Fruit fly (Drosophila melanogaster) whole organism, embryonic: Measurements from ENCODE around the gene CG2794.

Source experiments
- Blimp-1 ChIP-seq: fragments of 200-800 bp; sonication (Bioruptor generic); optimal IDR thresholded peaks from 3 replicates; lab custom pipeline; 2018; ENCODE audit warnings: missing biosample characterization, missing genetic modification characterization, mild to moderate bottlenecking, moderate library complexity, missing genetic modification reagents
- CG10462 ChIP-seq: fragments of 200-800 bp; sonication (Bioruptor generic); optimal IDR thresholded peaks from 2 replicates; lab custom pipeline; 2016; ENCODE audit warnings: missing biosample characterization, missing genetic modification characterization
- CG14050 ChIP-seq: fragments of 200-800 bp; sonication (Bioruptor generic); IDR thresholded peaks from 3 replicates; pipeline ENCODE4 v1.3.6; 2022; ENCODE audit warnings: missing biosample characterization, missing genetic modification characterization
- CG15479 ChIP-seq: fragments of 200-800 bp; sonication (Bioruptor generic); optimal IDR thresholded peaks from 3 replicates; lab custom pipeline; 2019; ENCODE audit warnings: missing biosample characterization, mild to moderate bottlenecking, missing genetic modification characterization, moderate library complexity
- CG17568 ChIP-seq: fragments of 200-800 bp; sonication (Bioruptor generic); optimal IDR thresholded peaks from 2 replicates; lab custom pipeline; 2018; ENCODE audit warnings: missing biosample characterization, mild to moderate bottlenecking, missing genetic modification characterization, moderate library complexity
- CG17829 ChIP-seq: fragments of 200-800 bp; optimal IDR thresholded peaks from 2 replicates; lab custom pipeline; 2019; ENCODE audit warnings: missing biosample characterization, mild to moderate bottlenecking, missing genetic modification characterization, moderate library complexity
- CG2199 ChIP-seq: fragments of 200-800 bp; sonication (Bioruptor generic); IDR thresholded peaks from 3 replicates; pipeline ENCODE4 v1.3.6; 2022; ENCODE audit warnings: missing biosample characterization, missing genetic modification characterization
- CG2712 ChIP-seq: fragments of 200-800 bp; optimal IDR thresholded peaks from 3 replicates; lab custom pipeline; 2019; ENCODE audit warnings: missing biosample characterization, mild to moderate bottlenecking, missing genetic modification characterization, moderate library complexity
- CG32772 ChIP-seq: fragments of 200-800 bp; sonication (Bioruptor generic); IDR thresholded peaks from 2 replicates; pipeline ENCODE4 v1.3.6; 2022; ENCODE audit warnings: missing biosample characterization, missing genetic modification characterization
- CG33557 ChIP-seq: fragments of 200-800 bp; sonication (Bioruptor generic); optimal IDR thresholded peaks from 2 replicates; lab custom pipeline; 2019; ENCODE audit warnings: missing biosample characterization, mild to moderate bottlenecking, missing genetic modification characterization, moderate library complexity
- CG4617 ChIP-seq: fragments of 200-800 bp; sonication (Bioruptor generic); optimal IDR thresholded peaks from 3 replicates; lab custom pipeline; 2016; ENCODE audit warnings: missing biosample characterization, missing genetic modification characterization, borderline replicate concordance
- CG4730 ChIP-seq: fragments of 200-800 bp; sonication (Bioruptor generic); IDR thresholded peaks from 2 replicates; pipeline ENCODE4 v1.3.6; 2022; ENCODE audit warnings: missing biosample characterization, missing genetic modification characterization
- CG5953 ChIP-seq: fragments of 200-800 bp; sonication (Bioruptor generic); IDR thresholded peaks from 2 replicates; pipeline ENCODE4 v1.3.6; 2022; ENCODE audit warnings: missing biosample characterization, missing genetic modification characterization
- CG7357 ChIP-seq: fragments of 200-800 bp; sonication (Bioruptor generic); IDR thresholded peaks from 3 replicates; pipeline ENCODE4 v1.3.6; 2022; ENCODE audit warnings: missing biosample characterization, missing genetic modification characterization
- CG7963 ChIP-seq: fragments of 200-800 bp; sonication (Bioruptor generic); IDR thresholded peaks from 3 replicates; pipeline ENCODE4 v1.3.6; 2022; ENCODE audit warnings: missing biosample characterization, missing genetic modification characterization; ENCODE audit not compliant: partially characterized antibody
- Deaf1 ChIP-seq: fragments of 200-800 bp; optimal IDR thresholded peaks from 3 replicates; lab custom pipeline; 2019; ENCODE audit warnings: missing biosample characterization, mild to moderate bottlenecking, missing genetic modification characterization, moderate library complexity
- Dip2 ChIP-seq: fragments of 200-800 bp; sonication (Bioruptor generic); IDR thresholded peaks from 2 replicates; pipeline ENCODE4 v1.3.6; 2022; ENCODE audit warnings: missing biosample characterization, missing genetic modification characterization
- Doc3 ChIP-seq: fragments of 200-800 bp; sonication (Bioruptor generic); IDR thresholded peaks from 3 replicates; pipeline ENCODE4 v1.3.6; 2022; ENCODE audit warnings: missing biosample characterization, missing genetic modification characterization; ENCODE audit not compliant: partially characterized antibody
- Kr ChIP-seq: fragments of 200-800 bp; sonication (Bioruptor generic); optimal IDR thresholded peaks from 2 replicates; lab custom pipeline; 2017; ENCODE audit warnings: missing biosample characterization, mild to moderate bottlenecking, missing genetic modification characterization
- Lim3 ChIP-seq: fragments of 200-800 bp; sonication (Bioruptor generic); IDR thresholded peaks from 2 replicates; pipeline ENCODE4 v1.3.6; 2022; ENCODE audit warnings: missing biosample characterization, missing genetic modification characterization
- Med ChIP-seq: fragments of 200-800 bp; sonication (Bioruptor generic); peaks from one replicate; lab custom pipeline; 2016; ENCODE audit warnings: missing biosample characterization, missing genetic modification characterization, mild to moderate bottlenecking, inconsistent platforms, moderate library complexity
- Meics ChIP-seq: fragments of 200-800 bp; sonication (Bioruptor generic); optimal IDR thresholded peaks from 2 replicates; lab custom pipeline; 2017; ENCODE audit warnings: missing biosample characterization, mild to moderate bottlenecking, missing genetic modification characterization
- Pdp1 ChIP-seq, 2 experiments: fragments of 200-800 bp; sonication (Bioruptor generic); optimal IDR thresholded peaks; 3 replicates each; lab custom pipeline; 2016; ENCODE audit warnings: missing biosample characterization in 2 of 2, missing genetic modification characterization in 2 of 2, mild to moderate bottlenecking in 1 of 2, moderate library complexity in 1 of 2
- Taf1 ChIP-seq: fragments of 200-800 bp; sonication (Bioruptor generic); IDR thresholded peaks from 2 replicates; pipeline ENCODE4 v1.3.6; 2022; ENCODE audit warnings: missing biosample characterization, missing genetic modification characterization
- abd-A ChIP-seq: fragments of 200-800 bp; sonication (Bioruptor generic); optimal IDR thresholded peaks from 3 replicates; lab custom pipeline; 2019; ENCODE audit warnings: missing biosample characterization, mild to moderate bottlenecking, missing genetic modification characterization, moderate library complexity
- cad ChIP-seq: fragments of >200 bp; optimal IDR thresholded peaks from 2 replicates; lab custom pipeline; 2017; ENCODE audit warnings: missing biosample characterization, missing genetic modification characterization
- cg ChIP-seq: fragments of 200-800 bp; sonication (Bioruptor generic); optimal IDR thresholded peaks from 3 replicates; lab custom pipeline; 2019; ENCODE audit warnings: missing biosample characterization, mild to moderate bottlenecking, missing genetic modification characterization, moderate library complexity
- chinmo ChIP-seq: fragments of 200-800 bp; sonication (Bioruptor generic); IDR thresholded peaks from 4 replicates; pipeline ENCODE4 v1.3.6; 2022; ENCODE audit warnings: missing biosample characterization, missing genetic modification characterization; ENCODE audit not compliant: partially characterized antibody
- crol ChIP-seq: fragments of 200-800 bp; sonication (Bioruptor generic); IDR thresholded peaks from 2 replicates; pipeline ENCODE4 v1.3.6; 2022; ENCODE audit warnings: missing biosample characterization, missing genetic modification characterization
- crp ChIP-seq, 2 experiments: fragments of 200-800 bp; sonication (Bioruptor generic); optimal IDR thresholded peaks; 2 replicates in 1 of 2; 3 replicates in 1 of 2; lab custom pipeline; 2017; ENCODE audit warnings: missing biosample characterization in 2 of 2, missing genetic modification characterization in 2 of 2, mild to moderate bottlenecking in 1 of 2, moderate library complexity in 1 of 2
- gcm ChIP-seq: fragments of 200-800 bp; sonication (Bioruptor generic); optimal IDR thresholded peaks from 2 replicates; lab custom pipeline; 2019; ENCODE audit warnings: missing biosample characterization, mild to moderate bottlenecking, missing genetic modification characterization, moderate library complexity
- grn ChIP-seq: fragments of 200-800 bp; sonication (Bioruptor generic); optimal IDR thresholded peaks from 3 replicates; lab custom pipeline; 2017; ENCODE audit warnings: missing biosample characterization, missing genetic modification characterization
- kni ChIP-seq: fragments of 200-800 bp; sonication (Bioruptor generic); optimal IDR thresholded peaks from 3 replicates; lab custom pipeline; 2017; ENCODE audit warnings: mild to moderate bottlenecking, missing biosample characterization, missing genetic modification reagents, missing genetic modification characterization
- lov ChIP-seq, 2 experiments: fragments of 200-800 bp in 1 of 2; fragments of >200 bp in 1 of 2; sonication (Bioruptor generic) in 1 of 2; IDR thresholded peaks in 1 of 2; optimal IDR thresholded peaks in 1 of 2; 2 replicates in 1 of 2; 3 replicates in 1 of 2; pipeline versions ENCODE4 v1.3.6 to Lab custom; 2017 to 2022; ENCODE audit warnings: missing biosample characterization in 1 of 2, missing genetic modification characterization in 1 of 2
- nerfin-1 ChIP-seq: fragments of 200-800 bp; sonication (Bioruptor generic); optimal IDR thresholded peaks from 3 replicates; lab custom pipeline; 2019; ENCODE audit warnings: missing biosample characterization, mild to moderate bottlenecking, missing genetic modification characterization, moderate library complexity
- odd ChIP-seq: fragments of 200-800 bp; sonication (Bioruptor generic); optimal IDR thresholded peaks from 2 replicates; lab custom pipeline; 2017; ENCODE audit warnings: missing biosample characterization, mild to moderate bottlenecking, missing genetic modification characterization
- pros ChIP-seq: fragments of 200-800 bp; sonication (Bioruptor generic); optimal IDR thresholded peaks from 3 replicates; lab custom pipeline; 2019; ENCODE audit warnings: missing biosample characterization, mild to moderate bottlenecking, missing genetic modification characterization, moderate library complexity
- psq ChIP-seq: fragments of 200-800 bp; sonication (Bioruptor generic); optimal IDR thresholded peaks from 2 replicates; lab custom pipeline; 2017; ENCODE audit warnings: missing biosample characterization, missing genetic modification characterization
- sisA ChIP-seq: fragments of 200-800 bp; sonication (Bioruptor generic); IDR thresholded peaks from 2 replicates; pipeline ENCODE4 v1.3.6; 2022; ENCODE audit warnings: missing biosample characterization, missing genetic modification characterization
- stc ChIP-seq: fragments of 200-800 bp; sonication (Bioruptor generic); IDR thresholded peaks from 2 replicates; pipeline ENCODE4 v1.3.6; 2022; ENCODE audit warnings: missing biosample characterization, missing genetic modification characterization
- tin ChIP-seq: fragments of 200-800 bp; sonication (Bioruptor generic); optimal IDR thresholded peaks from 3 replicates; lab custom pipeline; 2016; ENCODE audit warnings: missing biosample characterization, missing genetic modification characterization
- tll ChIP-seq, 2 experiments: fragments of 200-800 bp in 1 of 2; fragments of >200 bp in 1 of 2; sonication (Bioruptor generic) in 1 of 2; optimal IDR thresholded peaks; 2 replicates each; lab custom pipeline; 2017 to 2019; ENCODE audit warnings: missing biosample characterization in 2 of 2, missing genetic modification characterization in 2 of 2, mild to moderate bottlenecking in 1 of 2, moderate library complexity in 1 of 2
- tup ChIP-seq: fragments of 200-800 bp; sonication (Bioruptor generic); optimal IDR thresholded peaks from 2 replicates; lab custom pipeline; 2016; ENCODE audit warnings: missing biosample characterization, mild to moderate bottlenecking, missing genetic modification characterization, moderate library complexity
- zen ChIP-seq: fragments of 200-800 bp; sonication (Bioruptor generic); optimal IDR thresholded peaks from 3 replicates; lab custom pipeline; 2018; ENCODE audit warnings: missing biosample characterization, mild to moderate bottlenecking, missing genetic modification characterization, moderate library complexity
- zfh1 ChIP-seq: fragments of 200-800 bp; sonication (Bioruptor generic); IDR thresholded peaks from 3 replicates; pipeline ENCODE4 v1.3.6; 2022; ENCODE audit warnings: missing biosample characterization, missing genetic modification characterization

Gene CG2794

DNA sequence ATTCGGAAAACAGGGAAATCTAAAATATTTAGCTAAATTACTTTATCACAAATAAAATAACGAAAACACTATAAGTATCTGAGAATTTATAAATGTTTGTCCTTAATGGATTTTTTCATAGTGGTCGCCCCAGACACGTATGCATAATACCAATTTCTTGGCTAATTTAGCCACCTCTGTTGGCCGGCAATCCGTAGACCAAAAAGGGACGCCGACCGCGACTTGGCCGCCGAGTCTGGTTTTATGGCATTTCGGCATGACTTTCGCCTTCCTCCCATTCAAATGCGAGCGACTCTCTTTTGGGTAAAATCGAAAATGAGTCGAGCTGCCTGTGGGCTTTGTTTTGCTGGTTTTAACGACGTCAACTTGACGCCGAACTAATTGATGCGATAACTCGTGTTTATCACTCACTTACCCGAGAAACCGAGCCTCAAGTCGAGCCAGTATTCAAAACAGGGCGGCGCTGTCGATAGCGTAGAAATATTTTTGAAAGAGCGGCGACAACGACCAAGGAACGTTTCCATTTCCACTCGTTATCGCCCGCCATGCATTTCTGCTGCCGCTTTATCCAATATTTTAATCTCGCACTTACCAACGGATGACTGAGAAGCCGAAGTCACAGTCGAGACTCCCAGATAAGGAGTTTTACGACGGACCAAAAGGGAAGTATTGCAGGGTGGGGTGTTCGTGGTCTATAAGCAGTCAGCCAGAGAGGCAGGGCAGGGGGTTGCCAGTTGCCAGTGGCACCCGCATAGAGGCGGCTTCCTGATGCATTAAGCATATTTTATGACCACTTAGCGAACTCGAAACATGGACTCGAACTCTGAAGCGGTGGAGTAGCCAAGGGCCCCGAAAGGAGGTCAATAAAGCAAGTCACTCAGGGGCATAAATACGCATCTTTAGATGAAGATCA is 44.7 kb upstream of the CG2794 start:
- TF ChIP-seq CG14050 (GFP tag; lab: Robert Waterston, UW), result no peak
- peak; percentile 59 for TF ChIP-seq Med
- peak; percentile 1 for TF ChIP-seq Kr (GFP tag; lab: Kevin White, UChicago)
- 0 out of 2 replicates have a peak, but pooled peaks have one; percentile 29 for TF ChIP-seq CG5953 (GFP tag; lab: Robert Waterston, UW)
- 0 out of 4 replicates have a peak, but pooled peaks have one; percentile 49 for TF ChIP-seq chinmo (GFP tag; lab: Robert Waterston, UW)
- TF ChIP-seq Meics, result no peak
- peak; percentile 69 for TF ChIP-seq crol
- TF ChIP-seq CG15479 (GFP tag; lab: Kevin White, UChicago), result peak; percentile 57
- TF ChIP-seq kni (GFP tag; lab: Kevin White, UChicago), result peak; percentile 7
- peak; percentile 58 for TF ChIP-seq gcm (GFP tag; lab: Kevin White, UChicago)
- peak in 1 of 2 experiments; percentile 27 for TF ChIP-seq Pdp1 (GFP tag; optimal IDR thresholded peaks at IDR 0.05; lab: Kevin White, UChicago)
- peak; percentile 95 for TF ChIP-seq zen (tag; lab: Kevin White, UChicago)
- peak in 1 of 2 experiments; percentile 67 for TF ChIP-seq tll (GFP tag; optimal IDR thresholded peaks at IDR 0.05; lab: Kevin White, UChicago)
- peak; percentile 30 for TF ChIP-seq odd (GFP tag; lab: Kevin White, UChicago)
- TF ChIP-seq CG32772 (GFP tag; lab: Robert Waterston, UW), result no peak
- TF ChIP-seq CG2199 (GFP tag; lab: Robert Waterston, UW), result 0 out of 3 replicates have a peak, but pooled peaks have one; percentile 57
- TF ChIP-seq lov (optimal IDR thresholded peaks at IDR 0.05; lab: Kevin White, UChicago), result no peak
- TF ChIP-seq lov (GFP tag; IDR thresholded peaks at IDR 0.05; lab: Robert Waterston, UW), result 0 out of 3 replicates have a peak, but pooled peaks have one; percentile 34
- peak; percentile 8 for TF ChIP-seq nerfin-1 (tag; lab: Kevin White, UChicago)
- TF ChIP-seq crp (GFP tag; optimal IDR thresholded peaks at IDR 0.05; lab: Kevin White, UChicago), result no peak
- TF ChIP-seq tup, result peak; percentile 57
- TF ChIP-seq Deaf1 (tag; lab: Kevin White, UChicago), result peak; percentile 44
- TF ChIP-seq CG17829, result peak; percentile 2
- TF ChIP-seq Taf1 (GFP tag; lab: Robert Waterston, UW), result no peak
- TF ChIP-seq Doc3 (GFP tag; lab: Robert Waterston, UW), result no peak
- peak; percentile 56 for TF ChIP-seq cad (GFP tag; lab: Kevin White, UChicago)
- TF ChIP-seq abd-A, result peak; percentile 38
- peak; percentile 73 for TF ChIP-seq pros (GFP tag; lab: Kevin White, UChicago)
- no peak for TF ChIP-seq tin (GFP tag; lab: Kevin White, UChicago)
- peak; percentile 26 for TF ChIP-seq Blimp-1 (GFP tag; lab: Kevin White, UChicago)
- peak; percentile 92 for TF ChIP-seq grn (GFP tag; lab: Kevin White, UChicago)

DNA sequence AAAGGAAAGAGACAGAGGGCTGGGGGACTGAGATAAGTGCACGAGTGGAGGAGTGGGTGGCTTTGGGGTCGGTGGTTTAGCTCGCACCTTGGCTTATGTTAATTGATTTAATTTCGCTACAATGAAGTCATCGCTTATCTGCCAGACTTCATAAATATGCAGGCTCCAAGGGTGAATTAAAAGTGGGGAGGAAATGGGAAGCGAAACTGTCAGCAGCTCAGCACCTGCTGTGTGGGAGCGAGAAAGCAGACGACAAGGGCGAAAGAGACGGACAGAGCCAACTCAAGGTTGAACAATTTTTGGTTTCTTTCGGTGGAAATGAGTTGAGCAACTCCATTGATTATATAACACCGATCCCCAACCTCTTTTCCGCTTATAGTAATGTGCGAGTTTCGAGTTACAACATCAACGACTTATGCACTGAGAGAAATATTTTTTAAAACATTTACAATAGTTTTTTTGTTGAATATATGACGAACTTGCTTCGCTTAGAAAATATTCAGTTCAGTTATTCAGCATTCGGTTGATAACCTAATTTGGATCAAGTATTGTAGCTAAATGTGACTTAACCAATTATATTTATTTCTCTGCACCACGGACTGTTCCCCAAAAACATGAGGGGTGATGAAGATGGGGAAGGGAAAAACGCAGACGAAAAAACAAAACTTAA is 43.5 kb upstream of the CG2794 start:
- TF ChIP-seq zfh1 (GFP tag; lab: Robert Waterston, UW) (peak; percentile 92), CG4730 (peak; percentile 77), cg (no peak), CG7357 (GFP tag; lab: Robert Waterston, UW) (peak; percentile 56; the same call in 1 of the 3 replicates), sisA (GFP tag; lab: Robert Waterston, UW) (peak; percentile 88), CG4617 (GFP tag; lab: Kevin White, UChicago) (peak; percentile 57), Dip2 (GFP tag; lab: Robert Waterston, UW) (no peak), CG2712 (tag; lab: Kevin White, UChicago) (peak; percentile 91), CG33557 (GFP tag; lab: Kevin White, UChicago) (peak; percentile 84), stc (peak; percentile 90), CG7963 (no peak), CG10462 (GFP tag; lab: Kevin White, UChicago) (peak; percentile 79), Lim3 (GFP tag; lab: Robert Waterston, UW) (peak; percentile 65; the same call in 1 of the 2 replicates), psq (GFP tag; lab: Kevin White, UChicago) (peak; percentile 30), crol (peak; percentile 5; the same call in 1 of the 2 replicates), CG17568 (peak; percentile 82), pros (GFP tag; lab: Kevin White, UChicago) (no peak)
